Worm (Caenorhabditis elegans): Measurements from ENCODE around the gene C50C3.5.

C50C3.5 gene

DNA sequence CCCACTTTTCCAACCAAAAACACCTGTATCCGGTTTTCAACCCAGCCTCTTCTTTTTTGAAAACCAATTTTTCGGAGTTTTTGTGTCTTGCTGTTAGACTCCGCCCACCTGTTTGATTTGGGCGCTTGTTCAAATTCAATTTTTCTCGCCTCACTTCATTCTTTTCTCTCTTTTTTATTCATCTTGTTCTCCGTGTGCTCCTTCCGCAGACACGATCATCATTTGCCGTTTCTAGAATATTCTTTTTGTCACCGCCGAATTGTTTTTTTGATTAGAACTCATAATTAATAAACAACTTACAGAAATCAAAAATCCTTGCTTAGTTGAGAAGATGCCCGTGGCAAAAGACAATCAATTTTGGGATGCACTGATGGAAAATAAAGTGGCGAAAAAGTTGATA lies at the start of gene C50C3.5:
Gene C50C3.5, plus strand, starts transcription at position 301 of the 400 bp plus-strand sequence.
- TF ChIP-seq dao-5 (tag; optimal IDR thresholded peaks at IDR 0.05), result no peak
- no peak for TF ChIP-seq W03F9.2 (tag; optimal IDR thresholded peaks at IDR 0.05)
- TF ChIP-seq him-1 (tag; optimal IDR thresholded peaks at IDR 0.05), result no peak

- peak; percentile 89 for TF ChIP-seq W03F9.2 (tag; optimal IDR thresholded peaks at IDR 0.05)
- peak; percentile 47 for TF ChIP-seq him-1 (tag; optimal IDR thresholded peaks at IDR 0.05)
- no peak for TF ChIP-seq dao-5 (tag; optimal IDR thresholded peaks at IDR 0.05)
Measured at ce11 chrIII:8130177-8130902, 48.7 kb upstream of the C50C3.5 start, which contains the start of the genes rpl-21 and C14B9.10. Gene rpl-21, minus strand, starts transcription at chrIII:8130227. Gene C14B9.10, plus strand, starts transcription at chrIII:8130852.

DNA sequence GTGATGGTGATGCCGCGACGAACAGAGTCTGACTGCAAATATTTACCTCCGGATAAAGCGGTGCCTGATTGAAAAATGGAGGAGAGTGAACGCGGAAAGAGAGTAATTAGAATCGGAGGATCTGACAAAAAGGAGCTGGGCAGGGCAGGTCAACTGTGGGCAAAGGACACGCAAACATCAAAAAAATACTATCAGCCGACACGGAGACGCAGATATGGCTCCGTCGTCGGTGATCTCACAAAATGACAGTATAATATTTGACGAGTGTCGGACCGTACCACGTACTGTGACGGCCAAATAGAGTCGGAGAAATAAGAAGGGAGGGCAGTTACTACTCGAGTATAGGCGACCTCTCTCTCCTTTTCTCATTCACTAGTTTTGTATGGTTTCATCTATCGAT lies 46.5 kb upstream of the C50C3.5 start:
- TF ChIP-seq dao-5 (tag; optimal IDR thresholded peaks at IDR 0.05) (no peak), W03F9.2 (tag; optimal IDR thresholded peaks at IDR 0.05) (no peak), him-1 (tag; optimal IDR thresholded peaks at IDR 0.05) (no peak)

DNA sequence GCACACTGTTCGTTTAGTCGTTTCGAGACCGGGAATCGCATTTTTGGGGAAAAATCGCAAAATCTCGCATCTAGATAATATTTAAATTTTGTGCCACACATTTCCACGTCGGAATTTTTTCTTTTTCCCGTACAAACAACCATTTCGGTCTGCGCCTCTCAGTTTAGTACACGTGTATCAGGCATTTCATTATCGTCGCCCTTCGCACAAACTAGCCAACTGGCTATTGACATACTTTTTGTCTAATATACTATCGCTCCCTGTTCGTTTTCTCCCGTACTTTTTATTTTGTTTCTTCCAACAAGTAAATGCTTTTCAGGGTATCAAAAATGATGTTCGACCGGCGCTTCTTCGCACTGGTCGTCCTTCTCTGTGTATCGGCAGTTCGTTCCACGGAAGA lies 45.7 kb upstream of the C50C3.5 start, which contains the start of gene C14B9.2:
Gene C14B9.2, plus strand, starts transcription at position 320 of the 400 bp plus-strand sequence.
- no peak for TF ChIP-seq him-1 (tag; optimal IDR thresholded peaks at IDR 0.05)
- no peak for TF ChIP-seq dao-5 (tag; optimal IDR thresholded peaks at IDR 0.05)
- TF ChIP-seq W03F9.2 (tag; optimal IDR thresholded peaks at IDR 0.05), result no peak

DNA sequence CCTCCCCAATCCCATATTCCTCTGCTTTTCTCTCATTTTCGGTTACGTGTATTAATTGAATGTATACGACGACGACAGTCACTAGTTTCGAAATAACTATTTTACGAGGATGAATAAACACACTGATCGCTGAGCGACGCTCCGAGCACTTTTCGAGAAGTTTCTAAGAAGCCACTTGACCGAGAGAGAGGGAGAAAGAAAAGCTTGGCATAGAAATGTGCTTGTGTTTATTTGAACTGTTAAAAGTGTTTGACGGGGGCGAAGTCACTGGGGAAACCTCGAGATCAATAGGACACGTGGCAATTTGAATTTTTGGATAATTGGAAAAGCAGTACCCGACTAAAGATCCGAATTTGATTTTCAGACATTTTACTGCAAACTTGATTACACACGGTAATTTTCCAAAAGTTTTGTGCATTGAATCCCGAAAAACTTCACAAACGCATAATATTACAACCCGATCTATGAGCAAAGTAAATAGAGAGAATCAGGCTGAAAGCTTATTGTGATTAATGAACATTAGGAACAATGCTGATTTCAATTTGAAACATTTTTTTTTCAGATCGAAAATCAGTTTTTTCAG lies 42.4 kb upstream of the C50C3.5 start:
- TF ChIP-seq dao-5 (tag; optimal IDR thresholded peaks at IDR 0.05) (no peak), W03F9.2 (tag; optimal IDR thresholded peaks at IDR 0.05) (no peak), him-1 (tag; optimal IDR thresholded peaks at IDR 0.05) (no peak)

DNA sequence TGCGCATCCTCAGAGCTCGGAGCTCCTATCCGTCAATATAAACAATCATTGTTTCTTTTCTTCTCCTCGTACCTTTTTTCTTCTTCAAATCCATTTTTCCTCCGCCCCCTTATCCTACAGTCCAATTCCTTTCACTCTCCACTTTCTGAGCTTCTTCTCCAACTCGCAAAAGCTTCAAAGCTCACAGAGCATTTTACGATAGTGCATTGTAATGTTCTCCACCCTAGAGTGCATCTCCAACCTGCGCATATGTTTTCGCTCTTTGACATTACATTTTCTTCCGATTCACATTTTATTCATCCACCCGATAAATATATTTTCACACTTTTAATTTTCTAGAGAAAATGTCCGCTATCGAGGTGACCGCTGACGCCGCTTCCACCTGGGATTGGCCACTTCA lies 41.2 kb upstream of the C50C3.5 start, which contains the start of gene hsp-12.2:
Gene hsp-12.2, plus strand, starts transcription at position 301 of the 400 bp plus-strand sequence.
- TF ChIP-seq him-1 (tag; optimal IDR thresholded peaks at IDR 0.05) (no peak), dao-5 (tag; optimal IDR thresholded peaks at IDR 0.05) (no peak), W03F9.2 (tag; optimal IDR thresholded peaks at IDR 0.05) (no peak)

DNA sequence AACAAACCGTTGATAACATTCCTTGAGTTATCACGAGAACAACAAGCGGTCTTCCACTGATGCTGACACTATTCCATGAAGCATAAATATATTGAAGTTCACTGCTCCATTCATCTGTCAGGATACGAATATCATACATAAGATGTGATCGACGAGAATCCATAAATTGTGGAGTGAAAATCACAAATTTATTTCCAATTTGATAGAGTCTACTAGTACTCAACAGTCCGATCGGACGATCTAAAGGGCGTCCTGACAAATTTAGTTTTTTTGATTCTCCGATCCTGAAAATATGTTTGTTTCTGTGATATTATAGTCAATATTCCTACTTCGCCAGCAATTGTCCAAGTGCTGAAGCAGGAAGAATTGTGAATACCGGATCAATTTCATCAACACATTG lies 36.8 kb upstream of the C50C3.5 start:
- TF ChIP-seq W03F9.2 (tag; optimal IDR thresholded peaks at IDR 0.05), result no peak
- TF ChIP-seq dao-5 (tag; optimal IDR thresholded peaks at IDR 0.05), result no peak
- no peak for TF ChIP-seq him-1 (tag; optimal IDR thresholded peaks at IDR 0.05)

DNA sequence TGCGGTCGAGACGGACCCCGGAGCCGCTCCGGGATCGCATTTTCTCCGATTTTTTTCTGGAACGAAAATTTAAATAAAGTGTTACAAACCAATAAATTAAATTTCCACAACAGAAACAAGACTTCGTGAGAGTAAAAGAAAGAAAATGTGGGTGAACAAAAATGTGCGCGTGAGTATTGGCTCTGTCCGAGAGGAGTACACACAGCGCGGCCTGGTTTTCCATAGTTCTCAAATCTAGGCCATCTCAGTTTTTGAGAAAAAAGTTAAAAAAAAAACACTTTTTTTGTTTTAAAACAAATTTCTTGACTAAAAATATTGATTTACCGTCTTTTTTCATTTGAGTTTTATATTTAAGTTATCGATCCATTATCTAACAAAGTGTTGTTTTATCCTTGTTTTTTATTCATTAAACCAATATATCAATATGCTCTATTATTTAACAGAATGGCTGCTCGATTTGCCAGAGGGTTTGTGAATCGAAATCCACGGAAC lies 34.4 kb upstream of the C50C3.5 start, which contains the start of the genes C14B9.8 and mrpl-18:
Gene C14B9.8, minus strand, starts transcription at position 56 of the 492 bp plus-strand sequence.
Gene mrpl-18, plus strand, starts transcription at position 442 of the 492 bp plus-strand sequence.
- TF ChIP-seq dao-5 (tag; optimal IDR thresholded peaks at IDR 0.05) (no peak), W03F9.2 (tag; optimal IDR thresholded peaks at IDR 0.05) (peak; percentile 63), him-1 (tag; optimal IDR thresholded peaks at IDR 0.05) (peak; percentile 63)

ce11 chrIII:8145971-8146370 lies 33.1 kb upstream of the C50C3.5 start:
- no peak for TF ChIP-seq dao-5 (tag; optimal IDR thresholded peaks at IDR 0.05)
- no peak for TF ChIP-seq W03F9.2 (tag; optimal IDR thresholded peaks at IDR 0.05)
- no peak for TF ChIP-seq him-1 (tag; optimal IDR thresholded peaks at IDR 0.05)

DNA sequence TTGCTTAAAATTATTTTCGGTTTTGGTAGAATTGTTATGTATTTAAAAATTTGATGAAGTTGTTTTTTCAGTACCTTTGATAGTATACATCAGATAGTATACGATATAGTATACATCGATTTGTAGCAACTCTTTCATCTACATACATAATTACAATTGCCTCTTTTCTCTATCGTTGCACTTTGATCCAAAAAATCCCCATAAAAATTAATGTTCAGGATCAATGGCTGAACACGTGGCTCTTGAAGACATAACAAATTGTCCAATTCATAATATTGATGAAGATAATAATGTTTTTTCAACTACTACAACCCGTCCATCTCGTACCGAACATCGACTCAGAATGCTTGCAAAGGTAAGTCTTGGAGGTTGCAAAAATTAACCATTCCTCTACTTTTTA lies 30.3 kb upstream of the C50C3.5 start, which contains the start of gene D2007.2:
Gene D2007.2, plus strand, starts transcription at position 213 of the 400 bp plus-strand sequence.
- TF ChIP-seq him-1 (tag; optimal IDR thresholded peaks at IDR 0.05) (no peak), W03F9.2 (tag; optimal IDR thresholded peaks at IDR 0.05) (no peak), dao-5 (tag; optimal IDR thresholded peaks at IDR 0.05) (no peak)

ce11 chrIII:8154423-8154822 lies 24.6 kb upstream of the C50C3.5 start:
- TF ChIP-seq dao-5 (tag; optimal IDR thresholded peaks at IDR 0.05), result no peak
- no peak for TF ChIP-seq W03F9.2 (tag; optimal IDR thresholded peaks at IDR 0.05)
- TF ChIP-seq him-1 (tag; optimal IDR thresholded peaks at IDR 0.05), result no peak

- no peak for TF ChIP-seq dao-5 (tag; optimal IDR thresholded peaks at IDR 0.05)
Measured at ce11 chrIII:8155166-8155565, 23.9 kb upstream of the C50C3.5 start, which contains the start of gene D2007.1. Gene D2007.1, plus strand, starts transcription at chrIII:8155466.

DNA sequence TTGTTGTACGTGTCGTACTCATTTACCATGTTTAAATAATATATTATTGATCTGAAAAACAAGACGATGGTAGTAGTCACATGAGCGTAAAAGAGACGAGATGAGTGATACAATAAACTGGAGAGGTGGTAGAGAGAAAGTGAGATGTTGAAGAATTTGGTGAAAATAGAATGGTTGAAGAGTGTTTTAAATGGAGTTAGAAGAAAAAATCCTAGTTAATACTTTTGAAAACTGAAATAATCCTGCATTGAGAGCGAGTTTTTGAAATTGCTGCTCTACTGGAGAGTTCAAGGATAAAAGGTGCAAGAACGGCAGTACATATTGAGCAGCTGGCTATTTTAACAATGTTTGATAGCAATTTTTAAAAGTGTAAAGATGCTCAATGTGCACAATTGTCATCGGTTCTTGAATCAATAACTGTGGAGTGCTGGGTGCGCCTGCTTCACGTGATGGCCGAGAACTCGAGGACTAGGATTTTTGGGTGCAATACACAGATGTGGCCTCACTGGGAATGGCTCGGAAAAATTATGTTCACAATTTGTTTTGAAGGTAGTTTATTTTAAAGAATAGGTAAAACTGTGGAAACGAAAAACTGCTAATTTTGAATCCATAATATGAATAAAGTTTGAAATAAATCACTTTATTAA lies 20.8 kb upstream of the C50C3.5 start, which contains the start of gene atg-13:
Gene atg-13, minus strand, starts transcription at position 51 of the 647 bp plus-strand sequence.
- no peak for TF ChIP-seq dao-5 (tag; optimal IDR thresholded peaks at IDR 0.05)

All from whole organism, L4/young adult.